Fruit fly (Drosophila melanogaster) whole organism, embryonic: ENCODE results near the gene gl.

Experiments
- B-H1 ChIP-seq: fragments of 200-800 bp; sonication (Bioruptor generic); IDR thresholded peaks from 3 replicates; pipeline ENCODE4 v1.3.6; 2022; ENCODE audit warnings: missing biosample characterization, missing genetic modification characterization
- BtbVII ChIP-seq: fragments of 200-800 bp; sonication (Bioruptor generic); optimal IDR thresholded peaks from 3 replicates; lab custom pipeline; 2017; ENCODE audit warnings: missing biosample characterization, mild to moderate bottlenecking, missing genetic modification characterization
- CG10462 ChIP-seq: fragments of 200-800 bp; sonication (Bioruptor generic); optimal IDR thresholded peaks from 2 replicates; lab custom pipeline; 2016; ENCODE audit warnings: missing biosample characterization, missing genetic modification characterization
- CG11504 ChIP-seq: fragments of 200-800 bp; sonication (Bioruptor generic); optimal IDR thresholded peaks from 3 replicates; lab custom pipeline; 2019; ENCODE audit warnings: missing biosample characterization, mild to moderate bottlenecking, missing genetic modification characterization, moderate library complexity
- CG11696 ChIP-seq: fragments of 200-800 bp; sonication (Bioruptor generic); IDR thresholded peaks from 2 replicates; pipeline ENCODE4 v1.3.6; 2022; ENCODE audit warnings: missing biosample characterization, missing genetic modification characterization
- CG12155 ChIP-seq: fragments of 200-800 bp; sonication (Bioruptor generic); optimal IDR thresholded peaks from 3 replicates; lab custom pipeline; 2016; ENCODE audit warnings: missing biosample characterization, missing genetic modification characterization
- CG1233 ChIP-seq: fragments of 200-800 bp; sonication (Bioruptor generic); optimal IDR thresholded peaks from 4 replicates; lab custom pipeline; 2018; ENCODE audit warnings: missing biosample characterization, mild to moderate bottlenecking, missing genetic modification characterization
- CG13123 ChIP-seq: fragments of 200-800 bp; sonication (Bioruptor generic); optimal IDR thresholded peaks from 2 replicates; lab custom pipeline; 2016; ENCODE audit warnings: missing biosample characterization, missing genetic modification characterization
- CG13775 ChIP-seq: fragments of 200-800 bp; sonication (Bioruptor generic); optimal IDR thresholded peaks from 3 replicates; lab custom pipeline; 2017; ENCODE audit warnings: missing biosample characterization, mild to moderate bottlenecking, missing genetic modification characterization
- CG1647 ChIP-seq: fragments of 200-800 bp; sonication (Bioruptor generic); optimal IDR thresholded peaks from 3 replicates; lab custom pipeline; 2016; ENCODE audit warnings: missing biosample characterization, missing genetic modification characterization
- CG16863 ChIP-seq: fragments of 200-800 bp; sonication (Bioruptor generic); optimal IDR thresholded peaks from 3 replicates; lab custom pipeline; 2016; ENCODE audit warnings: missing biosample characterization, missing genetic modification characterization
- CG17328 ChIP-seq: fragments of 200-800 bp; sonication (Bioruptor generic); IDR thresholded peaks from 2 replicates; pipeline ENCODE4 v1.3.6; 2022; ENCODE audit warnings: missing biosample characterization, missing genetic modification characterization
- CG18262 ChIP-seq: fragments of 200-800 bp; optimal IDR thresholded peaks from 3 replicates; lab custom pipeline; 2019; ENCODE audit warnings: missing biosample characterization, mild to moderate bottlenecking, missing genetic modification characterization, moderate library complexity
- CG18619 ChIP-seq: fragments of 200-800 bp; sonication (Bioruptor generic); optimal IDR thresholded peaks from 3 replicates; lab custom pipeline; 2017; ENCODE audit warnings: missing biosample characterization, mild to moderate bottlenecking, missing genetic modification characterization
- CG30403 ChIP-seq: fragments of 200-800 bp; sonication (Bioruptor generic); optimal IDR thresholded peaks from 3 replicates; lab custom pipeline; 2016; ENCODE audit warnings: missing biosample characterization, missing genetic modification characterization
- CG4282 ChIP-seq: fragments of 200-800 bp; sonication (Bioruptor generic); optimal IDR thresholded peaks from 2 replicates; lab custom pipeline; 2016; ENCODE audit warnings: missing biosample characterization, missing genetic modification characterization
- CG4820 ChIP-seq: fragments of 200-800 bp; sonication (Bioruptor generic); optimal IDR thresholded peaks from 3 replicates; lab custom pipeline; 2016; ENCODE audit warnings: missing biosample characterization, missing genetic modification characterization
- CG6254 ChIP-seq: fragments of 200-800 bp; sonication (Bioruptor generic); optimal IDR thresholded peaks from 3 replicates; lab custom pipeline; 2017; ENCODE audit warnings: mild to moderate bottlenecking, missing biosample characterization, missing genetic modification reagents, missing genetic modification characterization
- CG7963 ChIP-seq: fragments of 200-800 bp; sonication (Bioruptor generic); IDR thresholded peaks from 3 replicates; pipeline ENCODE4 v1.3.6; 2022; ENCODE audit warnings: missing biosample characterization, missing genetic modification characterization; ENCODE audit not compliant: partially characterized antibody
- CG8359 ChIP-seq: fragments of 200-800 bp; sonication (Bioruptor generic); optimal IDR thresholded peaks from 2 replicates; lab custom pipeline; 2017; ENCODE audit warnings: missing biosample characterization, mild to moderate bottlenecking, missing genetic modification characterization, borderline replicate concordance
- CG8388 ChIP-seq: fragments of 200-800 bp; sonication (Bioruptor generic); optimal IDR thresholded peaks from 2 replicates; lab custom pipeline; 2019; ENCODE audit warnings: missing biosample characterization, mild to moderate bottlenecking, missing genetic modification characterization, moderate library complexity
- CG9609 ChIP-seq: fragments of 200-800 bp; sonication (Bioruptor generic); optimal IDR thresholded peaks from 3 replicates; lab custom pipeline; 2016; ENCODE audit warnings: missing biosample characterization, missing genetic modification characterization
- CG9727 ChIP-seq: fragments of 200-800 bp; sonication (Bioruptor generic); optimal IDR thresholded peaks from 3 replicates; lab custom pipeline; 2017; ENCODE audit warnings: missing biosample characterization, mild to moderate bottlenecking, missing genetic modification characterization
- CoRest ChIP-seq: fragments of 200-800 bp; sonication (Bioruptor generic); optimal IDR thresholded peaks from 3 replicates; lab custom pipeline; 2018; ENCODE audit warnings: missing biosample characterization, mild to moderate bottlenecking, missing genetic modification characterization, moderate library complexity
- Ets65A ChIP-seq: fragments of 200-800 bp; sonication (Bioruptor generic); peaks from one replicate; lab custom pipeline; 2016; ENCODE audit warnings: missing biosample characterization, missing genetic modification characterization
- Jarid2 ChIP-seq: fragments of 200-800 bp; sonication (Bioruptor generic); optimal IDR thresholded peaks from 3 replicates; lab custom pipeline; 2017; ENCODE audit warnings: mild to moderate bottlenecking, missing biosample characterization, missing genetic modification reagents, missing genetic modification characterization
- Lhr ChIP-seq: fragments of 200-800 bp; sonication (Bioruptor generic); optimal IDR thresholded peaks from 3 replicates; lab custom pipeline; 2017; ENCODE audit warnings: mild to moderate bottlenecking, missing biosample characterization, missing genetic modification reagents, missing genetic modification characterization
- MBD-R2 ChIP-seq: fragments of 200-800 bp; sonication (Bioruptor generic); IDR thresholded peaks from 2 replicates; pipeline ENCODE4 v1.3.6; 2022; ENCODE audit warnings: missing biosample characterization, missing genetic modification characterization
- Sin3A ChIP-seq: fragments of >200 bp; optimal IDR thresholded peaks from 2 replicates; lab custom pipeline; 2018
- bowl ChIP-seq: fragments of 200-800 bp; sonication (Bioruptor generic); IDR thresholded peaks from 2 replicates; pipeline ENCODE4 v1.3.6; 2022; ENCODE audit warnings: missing biosample characterization, missing genetic modification characterization
- btn ChIP-seq: fragments of 200-800 bp; sonication (Bioruptor generic); optimal IDR thresholded peaks from 2 replicates; lab custom pipeline; 2016; ENCODE audit warnings: missing biosample characterization, missing genetic modification characterization
- danr ChIP-seq: fragments of 200-800 bp; sonication (Bioruptor generic); IDR thresholded peaks from 2 replicates; pipeline ENCODE4 v1.3.6; 2022; ENCODE audit warnings: missing biosample characterization, missing genetic modification characterization
- dati ChIP-seq: fragments of 200-800 bp; sonication (Bioruptor generic); IDR thresholded peaks from 2 replicates; pipeline ENCODE4 v1.3.6; 2022; ENCODE audit warnings: missing biosample characterization, missing genetic modification characterization
- emc ChIP-seq: fragments of 200-800 bp; sonication (Bioruptor generic); optimal IDR thresholded peaks from 2 replicates; lab custom pipeline; 2016; ENCODE audit warnings: missing biosample characterization, missing genetic modification characterization
- exex ChIP-seq: fragments of 200-800 bp; sonication (Bioruptor generic); optimal IDR thresholded peaks from 4 replicates; lab custom pipeline; 2018; ENCODE audit warnings: missing biosample characterization, mild to moderate bottlenecking, missing genetic modification characterization, moderate library complexity
- grn ChIP-seq: fragments of 200-800 bp; sonication (Bioruptor generic); optimal IDR thresholded peaks from 3 replicates; lab custom pipeline; 2017; ENCODE audit warnings: missing biosample characterization, missing genetic modification characterization
- hth ChIP-seq: fragments of >200 bp; optimal IDR thresholded peaks from 2 replicates; lab custom pipeline; 2017; ENCODE audit warnings: inconsistent platforms
- jumu ChIP-seq: fragments of 200-800 bp; sonication (Bioruptor generic); optimal IDR thresholded peaks from 3 replicates; lab custom pipeline; 2016; ENCODE audit warnings: missing biosample characterization, missing genetic modification characterization
- kay ChIP-seq: fragments of 200-800 bp; sonication (Bioruptor generic); optimal IDR thresholded peaks from 2 replicates; lab custom pipeline; 2016; ENCODE audit warnings: missing biosample characterization, missing genetic modification characterization
- kni ChIP-seq: fragments of 200-800 bp; sonication (Bioruptor generic); optimal IDR thresholded peaks from 3 replicates; lab custom pipeline; 2017; ENCODE audit warnings: mild to moderate bottlenecking, missing biosample characterization, missing genetic modification reagents, missing genetic modification characterization
- mld ChIP-seq: fragments of 200-800 bp; sonication (Bioruptor generic); IDR thresholded peaks from 3 replicates; pipeline ENCODE4 v1.3.6; 2022; ENCODE audit warnings: missing biosample characterization, missing genetic modification characterization; ENCODE audit not compliant: partially characterized antibody
- nmo ChIP-seq: fragments of 200-800 bp; sonication (Bioruptor generic); optimal IDR thresholded peaks from 2 replicates; lab custom pipeline; 2018; ENCODE audit warnings: missing biosample characterization, mild to moderate bottlenecking, missing genetic modification characterization, moderate library complexity
- onecut ChIP-seq: fragments of 200-800 bp; sonication (Bioruptor generic); IDR thresholded peaks from 2 replicates; pipeline ENCODE4 v1.3.6; 2022; ENCODE audit warnings: missing biosample characterization, missing genetic modification characterization
- pho ChIP-seq: fragments of 200-800 bp; sonication (Bioruptor generic); optimal IDR thresholded peaks from 2 replicates; lab custom pipeline; 2016; ENCODE audit warnings: missing biosample characterization, missing genetic modification characterization
- phol ChIP-seq: fragments of 200-800 bp; sonication (Bioruptor generic); optimal IDR thresholded peaks from 3 replicates; lab custom pipeline; 2018; ENCODE audit warnings: missing biosample characterization, mild to moderate bottlenecking, missing genetic modification characterization, moderate library complexity
- pnt ChIP-seq: fragments of 200-800 bp; sonication (Bioruptor generic); optimal IDR thresholded peaks from 3 replicates; lab custom pipeline; 2016; ENCODE audit warnings: missing biosample characterization, missing genetic modification characterization
- sima ChIP-seq: fragments of 200-800 bp; sonication (Bioruptor generic); optimal IDR thresholded peaks from 2 replicates; lab custom pipeline; 2016; ENCODE audit warnings: missing biosample characterization, missing genetic modification characterization
- sob ChIP-seq: fragments of 200-800 bp; sonication (Bioruptor generic); IDR thresholded peaks from 2 replicates; pipeline ENCODE4 v1.3.6; 2022; ENCODE audit warnings: missing biosample characterization, missing genetic modification characterization
- toy ChIP-seq: fragments of 200-800 bp; sonication (Bioruptor generic); IDR thresholded peaks from 2 replicates; pipeline ENCODE4 v1.3.6; 2022; ENCODE audit warnings: missing biosample characterization, missing genetic modification characterization
- z ChIP-seq: fragments of 200-800 bp; sonication (Bioruptor generic); IDR thresholded peaks from 3 replicates; pipeline ENCODE4 v1.3.6; 2022; ENCODE audit warnings: missing biosample characterization, missing genetic modification characterization

Gene gl

DNA sequence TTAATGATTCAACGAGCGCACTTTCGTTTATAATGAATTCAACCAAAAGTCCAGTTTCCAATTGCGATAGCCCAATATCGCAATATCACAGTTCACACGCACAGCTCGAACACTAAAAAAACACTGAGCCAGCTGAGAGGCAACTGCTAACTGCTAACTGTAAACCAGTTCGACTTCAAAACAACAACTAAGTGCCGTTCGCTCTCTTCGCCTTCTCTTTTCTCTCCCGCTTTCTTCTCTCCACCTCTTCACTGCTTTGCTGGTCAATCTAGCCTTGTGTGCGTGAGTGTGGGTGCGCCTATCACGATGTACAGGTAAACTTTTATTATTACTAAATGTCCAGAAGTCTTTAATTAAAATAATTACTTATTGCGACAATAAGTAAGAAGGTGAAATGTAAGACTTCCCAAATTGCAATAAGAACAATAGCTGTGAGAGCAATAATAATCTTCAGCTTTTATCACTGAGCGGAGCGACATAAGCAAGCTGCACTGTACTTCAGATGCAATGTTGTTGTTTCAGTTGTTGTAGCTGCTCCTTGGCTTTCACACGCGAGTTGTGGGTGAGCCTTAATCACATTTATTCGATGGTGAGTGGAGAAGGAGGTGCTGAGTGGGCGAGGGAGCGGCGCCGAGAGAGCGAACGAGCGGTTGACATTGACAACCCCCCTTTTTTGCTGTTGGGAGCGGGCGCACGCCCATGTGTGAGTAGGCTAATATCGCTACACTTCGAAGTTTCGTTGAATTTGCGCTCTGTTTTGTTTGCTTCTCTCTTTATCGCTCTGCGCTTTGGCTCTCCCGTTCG lies 24.5 kb upstream of the gl start, which contains the start of gene Vti1b (continued):
- TF ChIP-seq CG9727 (GFP tag; lab: Kevin White, UChicago), result peak; percentile 95
- TF ChIP-seq onecut (GFP tag; lab: Robert Waterston, UW), result peak; percentile 89
- peak; percentile 61; the same call in 1 of the 3 replicates for TF ChIP-seq z (GFP tag; lab: Robert Waterston, UW)
- peak; percentile 55; the same call in 1 of the 2 replicates for TF ChIP-seq MBD-R2 (GFP tag; lab: Robert Waterston, UW)
- peak; percentile 73 for TF ChIP-seq Lhr
- peak; percentile 94 for TF ChIP-seq phol (tag; lab: Kevin White, UChicago)
- TF ChIP-seq kni (GFP tag; lab: Kevin White, UChicago), result peak; percentile 95
- peak; percentile 95 for TF ChIP-seq CG30403 (GFP tag; lab: Kevin White, UChicago)
- peak; percentile 95 for TF ChIP-seq CoRest (tag; lab: Kevin White, UChicago)
- TF ChIP-seq kay (GFP tag; lab: Kevin White, UChicago), result peak; percentile 82
- TF ChIP-seq CG10462 (GFP tag; lab: Kevin White, UChicago), result peak; percentile 75
- peak; percentile 91 for TF ChIP-seq pho (GFP tag; lab: Kevin White, UChicago)
- TF ChIP-seq CG11696 (GFP tag; lab: Robert Waterston, UW), result peak; percentile 69; the same call in 1 of the 2 replicates
- TF ChIP-seq CG9609 (GFP tag; lab: Kevin White, UChicago), result peak; percentile 91
- TF ChIP-seq CG4282 (GFP tag; lab: Kevin White, UChicago), result peak; percentile 74
- TF ChIP-seq CG4820, result peak; percentile 95
- TF ChIP-seq dati (GFP tag; lab: Robert Waterston, UW), result peak; percentile 79
- TF ChIP-seq CG6254 (GFP tag; lab: Kevin White, UChicago), result peak; percentile 90
- TF ChIP-seq emc (GFP tag; lab: Kevin White, UChicago), result peak; percentile 87
- no peak for TF ChIP-seq mld (GFP tag; lab: Robert Waterston, UW)
- TF ChIP-seq sob (GFP tag; lab: Robert Waterston, UW), result peak; percentile 78
- peak; percentile 88 for TF ChIP-seq B-H1 (GFP tag; lab: Robert Waterston, UW)
- TF ChIP-seq CG1647 (GFP tag; lab: Kevin White, UChicago), result peak; percentile 88
- TF ChIP-seq CG13123, result peak; percentile 89
- TF ChIP-seq sima, result no peak
- TF ChIP-seq toy (GFP tag; lab: Robert Waterston, UW), result peak; percentile 77
- peak; percentile 88 for TF ChIP-seq danr
- peak; percentile 88 for TF ChIP-seq CG13775
- peak; percentile 81 for TF ChIP-seq bowl (GFP tag; lab: Robert Waterston, UW)
- peak; percentile 85 for TF ChIP-seq exex
- TF ChIP-seq Sin3A (lab: Kevin White, UChicago), result no peak
- TF ChIP-seq btn (GFP tag; lab: Kevin White, UChicago), result peak; percentile 83
- peak; percentile 92 for TF ChIP-seq CG12155 (GFP tag; lab: Kevin White, UChicago)
- peak; percentile 91 for TF ChIP-seq CG1233 (GFP tag; lab: Kevin White, UChicago)
- peak; percentile 96 for TF ChIP-seq nmo (GFP tag; lab: Kevin White, UChicago)
- peak; percentile 51 for TF ChIP-seq Jarid2 (GFP tag; lab: Kevin White, UChicago)
- TF ChIP-seq jumu (GFP tag; lab: Kevin White, UChicago), result peak; percentile 90
- peak; percentile 95 for TF ChIP-seq CG11504 (tag; lab: Kevin White, UChicago)
- peak; percentile 96 for TF ChIP-seq CG18262 (tag; lab: Kevin White, UChicago)
- peak; percentile 99 for TF ChIP-seq Ets65A (GFP tag; lab: Kevin White, UChicago)
- peak; percentile 85 for TF ChIP-seq pnt (GFP tag; lab: Kevin White, UChicago)
- TF ChIP-seq CG16863 (GFP tag; lab: Kevin White, UChicago), result peak; percentile 94
- TF ChIP-seq CG17328 (GFP tag; lab: Robert Waterston, UW), result peak; percentile 93
- peak; percentile 90 for TF ChIP-seq grn (GFP tag; lab: Kevin White, UChicago)
- TF ChIP-seq CG18619 (GFP tag; lab: Kevin White, UChicago), result peak; percentile 90
- no peak for TF ChIP-seq CG7963 (GFP tag; lab: Robert Waterston, UW)
- peak; percentile 90 for TF ChIP-seq BtbVII (GFP tag; lab: Kevin White, UChicago)
- no peak for TF ChIP-seq hth (lab: Kevin White, UChicago)
- peak; percentile 92 for TF ChIP-seq CG8388 (GFP tag; lab: Kevin White, UChicago)
- peak; percentile 84 for TF ChIP-seq CG8359 (GFP tag; lab: Kevin White, UChicago)
